Worm (Caenorhabditis elegans): ENCODE results near the gene idpp-13.

ce11 chrIII:888983-889549, 27.7 kb downstream of the idpp-13 start:
- TF ChIP-seq ceh-13 (GFP tag; optimal IDR thresholded peaks at IDR 0.05) (no peak), ama-1 (optimal IDR thresholded peaks at IDR 0.05) (no peak), pes-1 (GFP tag; IDR thresholded peaks at IDR 0.05) (no peak), ets-7 (tag; optimal IDR thresholded peaks at IDR 0.05) (no peak), scrt-1 (GFP tag; IDR thresholded peaks at IDR 0.05) (no peak), hnd-1 (tag; optimal IDR thresholded peaks at IDR 0.05) (no peak), sea-1 (GFP tag; conservative IDR thresholded peaks at IDR 0.05) (no peak), tbx-11 (GFP tag; IDR thresholded peaks at IDR 0.05) (no peak), hmbx-1 (tag; optimal IDR thresholded peaks at IDR 0.05) (no peak)
